Worm (Caenorhabditis elegans): ENCODE data around the gene srt-11.

Gene srt-11

DNA sequence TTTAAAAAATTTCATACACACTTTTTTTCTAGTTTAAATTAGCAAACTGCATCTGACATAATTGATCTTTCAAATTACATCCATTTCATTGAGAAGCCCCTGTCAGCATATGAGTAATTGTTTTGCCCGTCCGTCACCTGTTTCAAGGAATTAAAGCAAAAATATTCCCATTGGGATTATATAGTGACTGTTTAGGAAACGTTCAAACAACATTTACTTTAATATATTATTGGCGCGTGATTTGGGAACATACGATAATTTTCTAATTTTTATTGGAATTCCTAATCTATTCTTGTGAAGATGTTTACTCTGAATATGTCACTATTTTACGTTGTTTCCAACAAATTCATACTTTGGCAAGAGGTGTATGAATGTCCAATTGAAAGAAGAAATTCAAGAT lies at the start of gene srt-11:
Gene srt-11, plus strand, starts transcription at position 301 of the 400 bp plus-strand sequence.
- TF ChIP-seq ceh-8 (GFP tag; optimal IDR thresholded peaks at IDR 0.05): peak; percentile 3
- no peak for TF ChIP-seq unc-30 (tag; optimal IDR thresholded peaks at IDR 0.05)
- TF ChIP-seq sox-4 (tag; optimal IDR thresholded peaks at IDR 0.05): no peak
- TF ChIP-seq lin-39 (tag; optimal IDR thresholded peaks at IDR 0.05): no peak
- no peak for TF ChIP-seq irx-1 (tag; optimal IDR thresholded peaks at IDR 0.05)
- no peak for TF ChIP-seq egl-13 (tag; optimal IDR thresholded peaks at IDR 0.05)
- no peak for TF ChIP-seq egl-27 (tag; optimal IDR thresholded peaks at IDR 0.05)
- TF ChIP-seq nhr-237 (tag; optimal IDR thresholded peaks at IDR 0.05): no peak
- no peak for TF ChIP-seq lin-15B (tag; optimal IDR thresholded peaks at IDR 0.05)
- TF ChIP-seq grh-1 (GFP tag; IDR thresholded peaks at IDR 0.05): no peak
- no peak for TF ChIP-seq C34B4.2 (tag; optimal IDR thresholded peaks at IDR 0.05)
- TF ChIP-seq elt-3 (tag; optimal IDR thresholded peaks at IDR 0.05): no peak
- TF ChIP-seq mep-1 (tag; optimal IDR thresholded peaks at IDR 0.05): no peak
- no peak for TF ChIP-seq efl-1 (optimal IDR thresholded peaks at IDR 0.05)
- peak in 1 of 2 experiments; percentile 51 for TF ChIP-seq efl-1 (GFP tag; optimal IDR thresholded peaks at IDR 0.05 in 1 of 2)

ce11 chrII:14757711-14758110 lies 48.1 kb upstream of the srt-11 start, which contains the start of gene Y54E2A.5:
TSS of gene Y54E2A.5 (minus strand) at chrII:14757811.
- no peak for TF ChIP-seq tbx-2 (tag; optimal IDR thresholded peaks at IDR 0.05)
- TF ChIP-seq tlp-1 (tag; optimal IDR thresholded peaks at IDR 0.05): no peak
- TF ChIP-seq snpc-4 (tag; optimal IDR thresholded peaks at IDR 0.05): no peak
- no peak for TF ChIP-seq ama-1 (optimal IDR thresholded peaks at IDR 0.05)
- TF ChIP-seq nhr-85 (tag): no peak
- no peak for TF ChIP-seq unc-86 (tag; optimal IDR thresholded peaks at IDR 0.05)
- no peak for TF ChIP-seq lsy-2 (tag; optimal IDR thresholded peaks at IDR 0.05)
- no peak for TF ChIP-seq fos-1 (tag; optimal IDR thresholded peaks at IDR 0.05)
- TF ChIP-seq blmp-1 (tag; optimal IDR thresholded peaks at IDR 0.05): no peak
- no peak for TF ChIP-seq nhr-47 (tag; optimal IDR thresholded peaks at IDR 0.05)
- TF ChIP-seq sup-37 (GFP tag; optimal IDR thresholded peaks at IDR 0.05): no peak
- no peak for TF ChIP-seq vab-15 (tag; optimal IDR thresholded peaks at IDR 0.05)
- TF ChIP-seq zip-4 (GFP tag; optimal IDR thresholded peaks at IDR 0.05): no peak
- TF ChIP-seq nhr-76 (tag; optimal IDR thresholded peaks at IDR 0.05): no peak
- TF ChIP-seq hpl-2 (GFP tag; optimal IDR thresholded peaks at IDR 0.05): no peak
- no peak for TF ChIP-seq fkh-4 (tag; optimal IDR thresholded peaks at IDR 0.05; ENCODE audit: borderline replicate concordance)
- no peak for TF ChIP-seq hlh-4 (tag; optimal IDR thresholded peaks at IDR 0.05)

ce11 chrII:14762528-14762927 lies 43.3 kb upstream of the srt-11 start:
- TF ChIP-seq isw-1 (GFP tag; IDR thresholded peaks at IDR 0.05) (peak; percentile 21; the same call in 1 of the 2 replicates), nhr-19 (GFP tag; conservative IDR thresholded peaks at IDR 0.05) (peak; percentile 64)

ce11 chrII:14768804-14769203 lies 37.0 kb upstream of the srt-11 start:
- TF ChIP-seq ets-5 (GFP tag; IDR thresholded peaks at IDR 0.05) (no peak), sox-4 (tag; optimal IDR thresholded peaks at IDR 0.05) (no peak), nhr-47 (tag; optimal IDR thresholded peaks at IDR 0.05) (no peak), nhr-237 (tag; optimal IDR thresholded peaks at IDR 0.05) (no peak), lin-39 (tag; optimal IDR thresholded peaks at IDR 0.05) (no peak), unc-130 (tag; optimal IDR thresholded peaks at IDR 0.05) (no peak), C16A3.4 (tag; optimal IDR thresholded peaks at IDR 0.05) (no peak), lin-14 (GFP tag; optimal IDR thresholded peaks at IDR 0.05) (no peak), grh-1 (GFP tag; IDR thresholded peaks at IDR 0.05) (no peak)

DNA sequence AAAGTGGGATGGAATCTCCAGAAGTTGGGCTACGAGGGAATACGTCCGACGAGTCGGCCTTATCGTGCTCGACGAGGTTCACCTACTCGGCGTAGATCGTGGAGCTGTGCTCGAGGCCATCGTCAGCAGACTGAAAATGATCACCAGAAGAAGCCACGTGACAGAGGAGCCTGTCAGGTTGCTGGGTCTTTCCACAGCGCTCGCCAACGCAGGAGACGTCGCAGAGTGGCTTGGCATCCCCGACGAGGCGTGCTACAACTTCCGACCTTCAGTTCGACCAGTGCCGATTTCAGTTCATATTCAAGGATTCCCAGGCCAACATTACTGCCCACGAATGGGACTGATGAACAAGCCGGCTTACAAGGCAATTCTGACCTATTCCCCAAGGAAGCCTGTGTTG lies 34.7 kb upstream of the srt-11 start:
- TF ChIP-seq skn-1 (tag; optimal IDR thresholded peaks at IDR 0.05): no peak
- no peak for TF ChIP-seq snpc-4 (tag; optimal IDR thresholded peaks at IDR 0.05)
- TF ChIP-seq snu-23 (GFP tag; optimal IDR thresholded peaks at IDR 0.05): no peak
- TF ChIP-seq pag-3 (tag; optimal IDR thresholded peaks at IDR 0.05; ENCODE audit: borderline replicate concordance, insufficient read depth): no peak
- TF ChIP-seq ceh-8 (GFP tag; optimal IDR thresholded peaks at IDR 0.05): no peak
- TF ChIP-seq aha-1 (tag; optimal IDR thresholded peaks at IDR 0.05): no peak
- TF ChIP-seq dpl-1 (GFP tag; optimal IDR thresholded peaks at IDR 0.05): no peak
- no peak for TF ChIP-seq nhr-76 (tag; optimal IDR thresholded peaks at IDR 0.05)
- no peak for TF ChIP-seq vab-15 (tag; optimal IDR thresholded peaks at IDR 0.05)
- TF ChIP-seq pqm-1 (tag; optimal IDR thresholded peaks at IDR 0.05): no peak
